Worm (Caenorhabditis elegans): ENCODE results near the gene ztf-7.

ztf-7 gene

DNA sequence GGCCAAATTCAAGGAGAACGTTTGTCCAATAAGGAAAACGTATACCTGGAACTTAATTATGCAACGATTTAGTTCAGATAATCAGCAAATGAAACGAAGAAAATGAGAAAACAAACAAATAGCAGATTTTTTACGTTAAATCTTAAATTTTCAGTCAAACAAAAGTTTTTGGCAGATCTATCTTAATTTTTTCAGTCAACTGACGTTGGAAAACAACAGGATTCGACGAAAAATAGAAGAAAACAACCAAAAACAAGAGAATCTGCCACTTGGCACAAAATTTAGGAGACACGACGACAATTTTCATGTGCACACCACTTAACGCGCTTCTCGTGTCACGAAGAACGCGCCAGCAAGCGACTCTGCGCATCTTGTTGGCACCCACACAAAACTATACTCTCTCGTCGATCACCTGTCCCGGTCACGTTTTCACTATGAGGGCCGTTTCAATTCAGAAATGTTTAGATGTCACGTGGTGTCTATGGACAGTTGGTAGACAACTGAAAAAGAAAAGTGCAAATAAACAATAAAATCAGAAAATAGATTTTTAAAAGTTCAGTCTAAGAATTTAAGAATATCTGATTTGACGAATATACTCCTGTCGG is at the start of gene ztf-7:
Gene ztf-7 (minus strand): TSS at position 51 of the 605 bp plus-strand sequence.
- TF ChIP-seq gei-8 (GFP tag; optimal IDR thresholded peaks at IDR 0.05) (peak; percentile 88), aly-2 (tag; optimal IDR thresholded peaks at IDR 0.05) (no peak), nhr-77 (tag; optimal IDR thresholded peaks at IDR 0.05) (peak; percentile 97), pha-4 (GFP tag; IDR thresholded peaks at IDR 0.05) (peak; percentile 84), pha-4 (tag; optimal IDR thresholded peaks at IDR 0.05) (peak; percentile 41), nhr-237 (tag; optimal IDR thresholded peaks at IDR 0.05) (no peak), F26F4.8 (GFP tag; conservative IDR thresholded peaks at IDR 0.05) (no peak), nhr-42 (GFP tag; IDR thresholded peaks at IDR 0.05) (peak; percentile 94), ama-1 (optimal IDR thresholded peaks at IDR 0.05) (peak; percentile 12), nhr-28 (tag; optimal IDR thresholded peaks at IDR 0.05) (peak; percentile 96), unc-39 (tag; optimal IDR thresholded peaks at IDR 0.05) (no peak), dpl-1 (GFP tag; optimal IDR thresholded peaks at IDR 0.05) (peak; percentile 87), unc-62 (GFP tag; optimal IDR thresholded peaks at IDR 0.05 in 1 of 2) (no peak), unc-62 (tag; optimal IDR thresholded peaks at IDR 0.05) (no peak), lin-13 (GFP tag; optimal IDR thresholded peaks at IDR 0.05) (peak; percentile 92), hif-1 (tag; optimal IDR thresholded peaks at IDR 0.05) (peak; percentile 74 to 92), F37D6.2 (tag; optimal IDR thresholded peaks at IDR 0.05) (peak; percentile 87), skn-1 (tag; optimal IDR thresholded peaks at IDR 0.05) (peak; percentile 29), lin-38 (GFP tag; IDR thresholded peaks at IDR 0.05) (peak; percentile 87), mdt-29 (GFP tag; IDR thresholded peaks at IDR 0.05) (peak; percentile 95), nhr-25 (tag; optimal IDR thresholded peaks at IDR 0.05; ENCODE audit: borderline replicate concordance, insufficient read depth) (peak; percentile 85), mep-1 (tag; optimal IDR thresholded peaks at IDR 0.05) (peak; percentile 97), dve-1 (tag; optimal IDR thresholded peaks at IDR 0.05; ENCODE audit: insufficient read depth) (peak; percentile 98), nhr-48 (tag; optimal IDR thresholded peaks at IDR 0.05) (peak; percentile 92), nhr-11 (tag; optimal IDR thresholded peaks at IDR 0.05) (peak; percentile 98), nhr-41 (GFP tag; IDR thresholded peaks at IDR 0.05) (peak; percentile 74), snpc-1.2 (GFP tag; IDR thresholded peaks at IDR 0.05) (0 out of 2 replicates have a peak, but pooled peaks have one; percentile 18), vab-7 (GFP tag; IDR thresholded peaks at IDR 0.05) (peak; percentile 80), duxl-1 (tag; optimal IDR thresholded peaks at IDR 0.05; ENCODE audit: poor library complexity) (peak; percentile 82), arid-1 (GFP tag; conservative IDR thresholded peaks at IDR 0.05) (peak; percentile 77), ztf-7 (tag; optimal IDR thresholded peaks at IDR 0.05) (peak; percentile 73), T20F7.1 (GFP tag; optimal IDR thresholded peaks at IDR 0.05) (peak; percentile 91), D1046.2 (GFP tag; IDR thresholded peaks at IDR 0.05) (peak; percentile 55; the same call in 1 of the 2 replicates), lim-7 (GFP tag; IDR thresholded peaks at IDR 0.05) (peak; percentile 24; the same call in 1 of the 2 replicates), ceh-62 (tag; optimal IDR thresholded peaks at IDR 0.05) (no peak), ces-1 (GFP tag; optimal IDR thresholded peaks at IDR 0.05) (no peak), dmd-9 (GFP tag; IDR thresholded peaks at IDR 0.05) (peak; percentile 80; the same call in 1 of the 2 replicates), ceh-44 (GFP tag; IDR thresholded peaks at IDR 0.05) (no peak), zfp-2 (tag; optimal IDR thresholded peaks at IDR 0.05) (peak; percentile 52), zip-2 (tag; optimal IDR thresholded peaks at IDR 0.05) (peak; percentile 70), mdl-1 (tag; optimal IDR thresholded peaks at IDR 0.05) (peak; percentile 75 to 98), nhr-10 (tag; optimal IDR thresholded peaks at IDR 0.05) (peak; percentile 60), php-3 (GFP tag; IDR thresholded peaks at IDR 0.05) (peak; percentile 94), saeg-2 (GFP tag; IDR thresholded peaks at IDR 0.05) (peak; percentile 93), ZK546.5 (tag; optimal IDR thresholded peaks at IDR 0.05) (no peak), ceh-32 (tag; optimal IDR thresholded peaks at IDR 0.05; ENCODE audit: poor library complexity) (peak; percentile 44), R02D3.7 (tag; optimal IDR thresholded peaks at IDR 0.05) (no peak), ctbp-1 (GFP tag; IDR thresholded peaks at IDR 0.05) (peak; percentile 92), madf-9 (GFP tag; conservative IDR thresholded peaks at IDR 0.05) (peak; percentile 86), F49E8.2 (tag; optimal IDR thresholded peaks at IDR 0.05; ENCODE audit: borderline replicate concordance) (peak; percentile 51), Y48G9A.11 (GFP tag; IDR thresholded peaks at IDR 0.05) (no peak)
